Worm (Caenorhabditis elegans): Measurements from ENCODE around the gene F17C11.13.

F17C11.13 gene

DNA sequence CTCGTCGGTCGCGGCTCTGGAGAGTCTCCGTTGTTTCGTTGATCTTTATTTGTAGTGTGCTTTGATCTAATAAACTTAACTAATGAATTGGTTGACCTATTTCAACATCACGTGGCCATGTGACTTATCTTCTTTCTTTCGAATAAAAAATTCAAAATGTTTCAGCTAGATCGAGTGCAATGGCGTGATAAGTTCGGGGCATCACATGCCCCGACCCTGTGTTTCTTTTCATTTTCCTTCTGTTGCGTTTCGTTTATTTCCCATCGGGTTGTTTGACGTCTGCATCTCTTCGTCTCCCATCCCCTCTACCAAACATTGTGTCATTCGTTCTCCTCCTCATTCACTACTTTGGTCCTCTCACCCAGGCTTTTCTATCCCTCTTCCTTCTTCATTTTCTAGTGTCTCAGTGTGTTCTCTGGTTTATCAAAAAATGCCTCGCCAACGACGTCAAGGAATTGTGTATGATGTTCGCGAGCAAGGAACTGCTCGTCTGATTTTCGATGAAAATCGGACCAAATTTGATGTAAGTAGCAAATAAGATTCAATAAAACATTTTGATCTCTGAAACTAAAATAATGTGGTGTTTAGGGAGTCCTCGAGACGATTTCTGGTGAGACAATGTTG, 4.0 kb upstream of the F17C11.13 start, which contains the start of gene F17C11.4 (continued):
- TF ChIP-seq ceh-100 (GFP tag; IDR thresholded peaks at IDR 0.05) (no peak), ceh-40 (GFP tag; IDR thresholded peaks at IDR 0.05) (no peak), ztf-28 (GFP tag; IDR thresholded peaks at IDR 0.05) (no peak), zfh-2 (GFP tag; conservative IDR thresholded peaks at IDR 0.05) (peak; percentile 64), egl-44 (GFP tag; IDR thresholded peaks at IDR 0.05) (0 out of 2 replicates have a peak, but pooled peaks have one; percentile 61), snpc-1.3 (tag; optimal IDR thresholded peaks at IDR 0.05; ENCODE audit: insufficient read depth) (no peak), hrde-1 (tag; optimal IDR thresholded peaks at IDR 0.05; ENCODE audit: borderline replicate concordance) (no peak), bed-1 (GFP tag; IDR thresholded peaks at IDR 0.05) (no peak), F57C9.4 (tag; optimal IDR thresholded peaks at IDR 0.05) (peak; percentile 20), sea-2 (GFP tag; IDR thresholded peaks at IDR 0.05) (no peak), rpc-1 (optimal IDR thresholded peaks at IDR 0.05) (no peak), rpc-1 (tag; optimal IDR thresholded peaks at IDR 0.05) (no peak), dpff-1 (tag; optimal IDR thresholded peaks at IDR 0.05) (no peak), zim-3 (tag; optimal IDR thresholded peaks at IDR 0.05) (no peak), hmg-20 (GFP tag; IDR thresholded peaks at IDR 0.05) (no peak), hlh-12 (tag; optimal IDR thresholded peaks at IDR 0.05) (no peak), let-526 (GFP tag; IDR thresholded peaks at IDR 0.05) (0 out of 2 replicates have a peak, but pooled peaks have one; percentile 68), lin-35 (GFP tag; optimal IDR thresholded peaks at IDR 0.05) (no peak), madf-6 (GFP tag; IDR thresholded peaks at IDR 0.05) (0 out of 2 replicates have a peak, but pooled peaks have one; percentile 13), hsf-1 (GFP tag; IDR thresholded peaks at IDR 0.05) (no peak), him-1 (tag; optimal IDR thresholded peaks at IDR 0.05) (no peak), repo-1 (tag; optimal IDR thresholded peaks at IDR 0.05) (no peak), rec-8 (tag; optimal IDR thresholded peaks at IDR 0.05) (no peak), nfya-2 (GFP tag; IDR thresholded peaks at IDR 0.05) (no peak), nhr-90 (tag; optimal IDR thresholded peaks at IDR 0.05) (peak; percentile 29), die-1 (tag; optimal IDR thresholded peaks at IDR 0.05) (peak; percentile 33), Y56A3A.18 (GFP tag; IDR thresholded peaks at IDR 0.05) (no peak), unc-130 (GFP tag; optimal IDR thresholded peaks at IDR 0.05) (no peak), nfyb-1 (GFP tag; IDR thresholded peaks at IDR 0.05) (no peak), B0019.2 (GFP tag; conservative IDR thresholded peaks at IDR 0.05) (no peak), ccch-3 (GFP tag; optimal IDR thresholded peaks at IDR 0.05) (no peak), efl-1 (GFP tag; optimal IDR thresholded peaks at IDR 0.05) (no peak), athp-1 (tag; optimal IDR thresholded peaks at IDR 0.05) (no peak), fkh-3 (tag; optimal IDR thresholded peaks at IDR 0.05) (no peak), tbp1 (GFP tag; optimal IDR thresholded peaks at IDR 0.05) (peak; percentile 50), xnd-1 (tag; optimal IDR thresholded peaks at IDR 0.05) (no peak), ztf-25 (GFP tag; IDR thresholded peaks at IDR 0.05) (no peak), F23B12.7 (tag; optimal IDR thresholded peaks at IDR 0.05; ENCODE audit: insufficient read depth) (no peak), dox-1 (GFP tag; IDR thresholded peaks at IDR 0.05) (no peak), ceh-79 (tag; optimal IDR thresholded peaks at IDR 0.05) (no peak), C17E4.6 (GFP tag; IDR thresholded peaks at IDR 0.05) (no peak), B0261.1 (tag; optimal IDR thresholded peaks at IDR 0.05) (no peak), T07F8.4 (tag; optimal IDR thresholded peaks at IDR 0.05) (no peak), somi-1 (GFP tag; optimal IDR thresholded peaks at IDR 0.05) (peak; percentile 85), aptf-3 (GFP tag; IDR thresholded peaks at IDR 0.05) (no peak), F22D6.2 (tag; optimal IDR thresholded peaks at IDR 0.05) (peak; percentile 18), lir-1 (GFP tag; conservative IDR thresholded peaks at IDR 0.05) (no peak; the same call in 1 of the 2 replicates), lsy-27 (tag; optimal IDR thresholded peaks at IDR 0.05; ENCODE audit: borderline replicate concordance, insufficient read depth) (no peak)
